Worm (Caenorhabditis elegans) whole organism, early embryonic: ENCODE results near the gene C16C10.1.
A peak's percentile ranks its signal among the peaks of the same experiment; 100 is the strongest.

Source experiments
- B0310.2 ChIP-seq: sonication (generic microtip); optimal IDR thresholded peaks from 2 replicates; lab custom pipeline; 2016; ENCODE audit warnings: mild to moderate bottlenecking, missing genetic modification characterization, missing compliant biosample characterization
- F13C5.2 ChIP-seq: sonication (generic microtip); optimal IDR thresholded peaks from 2 replicates; lab custom pipeline; 2017; ENCODE audit warnings: mild to moderate bottlenecking, missing genetic modification characterization, inconsistent platforms, missing compliant biosample characterization
- aly-1 ChIP-seq: sonication (generic microtip); optimal IDR thresholded peaks from 2 replicates; lab custom pipeline; 2016; ENCODE audit warnings: missing genetic modification characterization, missing compliant biosample characterization
- ama-1 ChIP-seq: fragments of 150-350 bp; optimal IDR thresholded peaks from 2 replicates; lab custom pipeline; 2014
- ceh-13 ChIP-seq: fragments of 200-800 bp; sonication (Bioruptor generic); optimal IDR thresholded peaks from 2 replicates; lab custom pipeline; 2018; ENCODE audit warnings: mild to moderate bottlenecking, missing genetic modification characterization, missing compliant biosample characterization
- ceh-36 ChIP-seq: sonication (generic microtip); optimal IDR thresholded peaks from 2 replicates; lab custom pipeline; 2016; ENCODE audit warnings: missing genetic modification characterization, inconsistent platforms, missing compliant biosample characterization
- ets-7 ChIP-seq: sonication (generic microtip); optimal IDR thresholded peaks from 2 replicates; lab custom pipeline; 2016; ENCODE audit warnings: missing genotype, missing genetic modification characterization, missing compliant biosample characterization
- flt-1 ChIP-seq: fragments of 200-800 bp; sonication (Bioruptor generic); IDR thresholded peaks from 2 replicates; pipeline ENCODE4 v1.3.6; 2022; ENCODE audit warnings: missing genetic modification characterization, missing compliant biosample characterization
- hmbx-1 ChIP-seq: sonication (generic microtip); optimal IDR thresholded peaks from 2 replicates; lab custom pipeline; 2016; ENCODE audit warnings: mild to moderate bottlenecking, missing genetic modification characterization, missing compliant biosample characterization
- hmg-4 ChIP-seq: fragments of 200-800 bp; sonication (Bioruptor generic); optimal IDR thresholded peaks from 2 replicates; lab custom pipeline; 2018; ENCODE audit warnings: mild to moderate bottlenecking, missing genetic modification characterization, missing compliant biosample characterization
- hnd-1 ChIP-seq: sonication (generic microtip); optimal IDR thresholded peaks from 2 replicates; lab custom pipeline; 2016; ENCODE audit warnings: missing genetic modification characterization, missing compliant biosample characterization
- pes-1 ChIP-seq: fragments of 200-800 bp; sonication (Bioruptor generic); IDR thresholded peaks from 2 replicates; pipeline ENCODE4 v1.3.6; 2022; ENCODE audit warnings: missing genetic modification reagents, missing genetic modification characterization, missing compliant biosample characterization
- scrt-1 ChIP-seq: fragments of 200-800 bp; sonication (Bioruptor generic); IDR thresholded peaks from 2 replicates; pipeline ENCODE4 v1.3.6; 2022; ENCODE audit warnings: missing genetic modification characterization, missing compliant biosample characterization
- sea-1 ChIP-seq: fragments of 200-800 bp; sonication (Bioruptor generic); conservative IDR thresholded peaks from 2 replicates; pipeline ENCODE4 v1.3.6; 2022; ENCODE audit warnings: missing genetic modification characterization, missing compliant biosample characterization
- tbx-11 ChIP-seq: fragments of 200-800 bp; sonication (Bioruptor generic); IDR thresholded peaks from 2 replicates; pipeline ENCODE4 v1.3.6; 2022; ENCODE audit warnings: missing genetic modification characterization, missing compliant biosample characterization
- tbx-37 ChIP-seq: fragments of 200-800 bp; sonication (Bioruptor generic); conservative IDR thresholded peaks from 2 replicates; pipeline ENCODE4 v1.3.6; 2022; ENCODE audit warnings: missing genetic modification reagents, missing genetic modification characterization, missing compliant biosample characterization
- tra-4 ChIP-seq: sonication (generic microtip); optimal IDR thresholded peaks from 2 replicates; lab custom pipeline; 2017; ENCODE audit warnings: missing genetic modification characterization, missing compliant biosample characterization

Gene C16C10.1

ce11 chrIII:4187845-4188244 lies 6.6 kb upstream of the C16C10.1 start, which contains the start of gene R74.2:
TSS of gene R74.2 (plus strand) at chrIII:4188160.
- TF ChIP-seq hmg-4, result no peak
- TF ChIP-seq aly-1 (tag; lab: Kevin White, UChicago), result no peak
- no peak for TF ChIP-seq tbx-37
- TF ChIP-seq ceh-13, result no peak
- TF ChIP-seq B0310.2 (tag; lab: Kevin White, UChicago), result no peak
- no peak for TF ChIP-seq flt-1 (GFP tag; lab: Robert Waterston, UW)
- TF ChIP-seq hmbx-1 (tag; lab: Kevin White, UChicago), result no peak
- no peak for TF ChIP-seq pes-1 (GFP tag; lab: Robert Waterston, UW)
- no peak for TF ChIP-seq tra-4 (tag; lab: Kevin White, UChicago)
- TF ChIP-seq sea-1 (GFP tag; lab: Robert Waterston, UW), result no peak
- TF ChIP-seq ceh-36 (tag; lab: Kevin White, UChicago), result no peak

DNA sequence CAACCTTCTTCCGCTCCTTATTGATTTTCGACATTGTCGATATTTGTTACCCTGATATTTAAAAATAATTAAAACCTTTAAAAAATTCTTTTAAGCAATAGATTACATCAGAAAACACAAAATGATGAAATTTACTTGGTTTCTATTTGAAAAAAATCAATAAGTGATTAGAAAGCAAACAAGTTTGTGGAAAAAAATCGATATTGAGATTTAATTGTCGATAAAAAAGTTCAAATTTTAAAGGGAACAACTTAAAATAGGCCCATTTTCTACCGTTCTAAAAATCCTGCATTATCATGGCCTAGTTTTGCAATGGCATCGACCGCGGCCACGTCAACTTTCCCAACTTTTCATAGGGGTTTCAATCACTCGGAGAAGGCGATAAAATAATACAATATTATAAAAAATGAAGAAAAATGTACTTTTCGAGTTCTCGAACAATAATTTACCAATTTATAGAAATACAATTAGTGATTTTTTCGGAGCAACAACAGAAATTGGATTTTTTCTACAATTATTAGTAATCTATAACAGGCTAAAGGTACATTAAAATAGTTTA lies 5.6 kb upstream of the C16C10.1 start, which contains the start of gene lars-1:
Gene lars-1 (minus strand): TSS at position 51 of the 559 bp plus-strand sequence.
- TF ChIP-seq hnd-1 (tag; lab: Kevin White, UChicago), result no peak
- no peak for TF ChIP-seq B0310.2 (tag; lab: Kevin White, UChicago)
- no peak for TF ChIP-seq aly-1 (tag; lab: Kevin White, UChicago)
- TF ChIP-seq tra-4 (tag; lab: Kevin White, UChicago), result no peak
- TF ChIP-seq hmg-4, result no peak
- no peak for TF ChIP-seq ama-1
- no peak for TF ChIP-seq tbx-37

ce11 chrIII:4178564-4178963 lies 2.7 kb downstream of the C16C10.1 start, which contains the start of gene C16C10.2:
TSS of gene C16C10.2 (minus strand) at chrIII:4178664.
- TF ChIP-seq ceh-13, result no peak
- TF ChIP-seq tra-4 (tag; lab: Kevin White, UChicago), result no peak
- no peak for TF ChIP-seq B0310.2 (tag; lab: Kevin White, UChicago)
- TF ChIP-seq sea-1 (GFP tag; lab: Robert Waterston, UW), result no peak
- no peak for TF ChIP-seq tbx-11 (GFP tag; lab: Robert Waterston, UW)
- TF ChIP-seq F13C5.2 (tag; lab: Kevin White, UChicago), result no peak
- TF ChIP-seq ama-1, result no peak
- TF ChIP-seq tbx-37, result no peak
- TF ChIP-seq hnd-1 (tag; lab: Kevin White, UChicago), result no peak
- no peak for TF ChIP-seq pes-1 (GFP tag; lab: Robert Waterston, UW)
- no peak for TF ChIP-seq scrt-1 (GFP tag; lab: Robert Waterston, UW)
- no peak for TF ChIP-seq aly-1 (tag; lab: Kevin White, UChicago)

DNA sequence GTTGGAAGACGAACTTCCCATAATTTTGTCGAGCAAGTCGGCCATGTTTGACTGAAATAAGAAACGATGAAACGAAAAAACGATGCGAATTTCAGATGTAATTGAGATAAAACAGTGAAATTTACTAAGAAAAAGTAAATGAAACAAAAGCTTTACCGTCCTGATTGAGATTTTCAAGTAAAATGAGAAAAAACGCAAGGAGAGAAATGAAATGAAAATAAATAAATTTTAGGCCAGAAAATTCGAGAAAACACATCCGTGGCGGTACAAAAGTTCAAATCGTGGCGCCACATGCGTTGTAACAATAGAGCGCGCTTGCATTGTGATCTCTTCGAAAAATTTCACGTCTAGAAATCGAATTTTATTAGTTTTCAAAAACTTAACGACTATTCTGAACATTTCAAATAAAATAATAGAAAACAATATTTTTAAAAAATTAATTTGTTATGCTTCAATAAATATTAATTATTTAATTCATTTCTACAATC lies 5.1 kb downstream of the C16C10.1 start, which contains the start of the genes hrde-1 and C16C10.13:
Gene hrde-1 (minus strand): TSS at position 51 of the 488 bp plus-strand sequence.
Gene C16C10.13 (plus strand): TSS at position 332 of the 488 bp plus-strand sequence.
- no peak for TF ChIP-seq ama-1
- TF ChIP-seq hmg-4, result no peak
- TF ChIP-seq hmbx-1 (tag; lab: Kevin White, UChicago), result no peak
- no peak for TF ChIP-seq aly-1 (tag; lab: Kevin White, UChicago)
- TF ChIP-seq ets-7 (tag; lab: Kevin White, UChicago), result no peak
- no peak for TF ChIP-seq B0310.2 (tag; lab: Kevin White, UChicago)
- TF ChIP-seq pes-1 (GFP tag; lab: Robert Waterston, UW), result no peak
- TF ChIP-seq tra-4 (tag; lab: Kevin White, UChicago), result no peak
- no peak for TF ChIP-seq tbx-37

- TF ChIP-seq tbx-37 (no peak), scrt-1 (GFP tag; lab: Robert Waterston, UW) (no peak), pes-1 (GFP tag; lab: Robert Waterston, UW) (no peak), sea-1 (GFP tag; lab: Robert Waterston, UW) (no peak)
Measured at ce11 chrIII:4175489-4175888, 5.7 kb downstream of the C16C10.1 start.

DNA sequence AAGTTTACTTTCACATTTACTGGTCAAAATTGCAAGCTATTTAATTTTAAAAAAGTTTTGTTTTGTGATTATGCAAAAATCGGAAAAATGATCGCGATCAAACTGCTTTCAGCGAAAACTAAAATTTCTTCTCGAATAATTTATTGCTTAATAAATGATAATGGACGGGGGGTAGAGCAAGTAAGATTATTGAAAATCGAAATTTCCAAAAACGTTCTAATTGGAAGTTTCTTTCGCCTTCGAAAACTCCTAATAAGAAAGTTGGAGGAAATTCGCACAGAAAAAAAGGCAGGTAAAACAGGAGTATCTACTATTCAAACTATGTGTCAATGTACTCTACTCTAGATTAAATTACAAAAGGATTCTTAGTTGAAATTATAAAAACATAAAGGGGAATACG lies 9.0 kb downstream of the C16C10.1 start:
- no peak for TF ChIP-seq tra-4 (tag; lab: Kevin White, UChicago)
- TF ChIP-seq F13C5.2 (tag; lab: Kevin White, UChicago), result no peak
- no peak for TF ChIP-seq ceh-13
- no peak for TF ChIP-seq ama-1
- TF ChIP-seq scrt-1 (GFP tag; lab: Robert Waterston, UW), result no peak
- no peak for TF ChIP-seq hmbx-1 (tag; lab: Kevin White, UChicago)

DNA sequence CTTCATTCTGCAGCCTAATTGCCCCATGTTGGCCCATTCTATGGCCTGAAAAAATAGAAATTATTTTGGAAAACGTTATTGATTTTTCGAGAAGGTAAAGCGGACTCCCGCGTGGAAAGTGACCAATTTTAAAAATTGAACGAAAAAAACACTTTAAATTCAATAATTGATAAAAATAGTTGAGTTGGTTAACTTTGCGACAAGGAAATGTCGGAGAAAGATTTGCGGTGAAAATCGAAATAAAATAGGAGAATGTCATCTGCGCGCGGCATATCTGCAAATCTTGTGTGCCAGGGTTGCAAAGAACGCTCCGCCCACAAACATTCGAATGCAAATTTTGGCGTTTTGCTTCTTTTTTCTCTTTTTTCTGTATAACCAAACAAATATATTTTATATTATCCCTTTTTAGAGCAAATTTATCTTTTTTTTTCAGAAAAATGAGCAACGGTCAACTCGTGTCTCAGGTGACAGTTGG lies 10.3 kb downstream of the C16C10.1 start, which contains the start of the genes rnf-121 and C16C10.4:
Gene rnf-121 (minus strand): TSS at position 51 of the 475 bp plus-strand sequence.
Gene C16C10.4 (plus strand): TSS at position 434 of the 475 bp plus-strand sequence.
- TF ChIP-seq ceh-36 (tag; lab: Kevin White, UChicago) (peak; percentile 93), B0310.2 (tag; lab: Kevin White, UChicago) (peak; percentile 82), tbx-37 (peak; percentile 82), ama-1 (no peak), aly-1 (tag; lab: Kevin White, UChicago) (peak; percentile 77), flt-1 (GFP tag; lab: Robert Waterston, UW) (peak; percentile 83), tra-4 (tag; lab: Kevin White, UChicago) (peak; percentile 80), sea-1 (GFP tag; lab: Robert Waterston, UW) (peak; percentile 93), hmg-4 (peak; percentile 97), ets-7 (tag; lab: Kevin White, UChicago) (peak; percentile 75), scrt-1 (GFP tag; lab: Robert Waterston, UW) (peak; percentile 87), ceh-13 (peak; percentile 93), tbx-11 (GFP tag; lab: Robert Waterston, UW) (peak; percentile 92), F13C5.2 (tag; lab: Kevin White, UChicago) (peak; percentile 92), pes-1 (GFP tag; lab: Robert Waterston, UW) (peak; percentile 91), hnd-1 (tag; lab: Kevin White, UChicago) (peak; percentile 80), hmbx-1 (tag; lab: Kevin White, UChicago) (peak; percentile 61)
